Fruit fly (Drosophila melanogaster): ENCODE data around the gene CG43755.

Gene CG43755

DNA sequence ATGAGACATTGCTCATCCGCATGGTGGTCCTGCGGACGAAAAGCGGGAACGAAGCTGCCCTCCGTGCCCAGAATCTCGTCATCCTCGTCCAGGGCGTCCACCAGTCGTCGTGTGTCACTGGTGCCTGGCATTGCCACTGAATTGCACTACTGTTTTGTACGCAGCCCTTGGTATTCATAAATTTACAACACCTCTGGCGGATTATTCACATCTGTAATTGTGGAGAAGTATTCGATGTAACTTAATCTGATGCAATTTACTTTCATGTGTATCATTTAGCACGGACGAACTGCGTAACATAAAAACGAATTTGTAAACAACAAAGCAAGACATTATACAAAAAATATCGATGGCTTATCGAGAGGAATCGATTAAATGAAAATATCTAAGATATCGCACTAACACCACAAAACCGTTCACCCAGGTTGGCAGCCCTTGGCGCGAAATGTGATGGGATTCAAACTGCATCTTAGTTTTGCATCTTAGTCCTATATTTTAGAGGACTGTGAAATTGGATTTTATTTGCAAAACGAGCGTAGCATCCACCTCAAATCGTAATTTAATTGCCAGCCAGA, 28.1 kb upstream of the CG43755 start, which contains the start of gene Ent1:
Gene Ent1, minus strand, starts transcription at position 319 of the 575 bp plus-strand sequence.
- TF ChIP-seq CG13204 (GFP tag; optimal IDR thresholded peaks at IDR 0.05) (no peak), CG17806 (tag; optimal IDR thresholded peaks at IDR 0.05) (no peak), Snoo (tag; optimal IDR thresholded peaks at IDR 0.05) (no peak), CG8159 (tag; optimal IDR thresholded peaks at IDR 0.05) (no peak), rn (GFP tag; IDR thresholded peaks at IDR 0.05) (no peak), D1 (tag; optimal IDR thresholded peaks at IDR 0.05) (no peak)

- TF ChIP-seq rn (GFP tag; IDR thresholded peaks at IDR 0.05) (no peak), Snoo (tag; optimal IDR thresholded peaks at IDR 0.05) (no peak), CG32121 (GFP tag; IDR thresholded peaks at IDR 0.05) (no peak), gl (tag; optimal IDR thresholded peaks at IDR 0.05) (no peak), CG8301 (tag; optimal IDR thresholded peaks at IDR 0.05) (no peak), CG17806 (tag; optimal IDR thresholded peaks at IDR 0.05) (no peak), CG9948 (tag; optimal IDR thresholded peaks at IDR 0.05) (no peak), EcR (GFP tag; optimal IDR thresholded peaks at IDR 0.05) (no peak), CG34367 (tag; optimal IDR thresholded peaks at IDR 0.05) (no peak), Pif1A (GFP tag; optimal IDR thresholded peaks at IDR 0.05) (no peak), D1 (tag; optimal IDR thresholded peaks at IDR 0.05) (no peak), Pif1B (GFP tag; optimal IDR thresholded peaks at IDR 0.05) (no peak), fd96Ca (GFP tag; IDR thresholded peaks at IDR 0.05) (no peak), Ets98B (GFP tag; IDR thresholded peaks at IDR 0.05) (no peak), CG13204 (GFP tag; optimal IDR thresholded peaks at IDR 0.05) (no peak), CG8159 (tag; optimal IDR thresholded peaks at IDR 0.05) (no peak), CG10348 (GFP tag; IDR thresholded peaks at IDR 0.05) (no peak), CG15710 (tag; optimal IDR thresholded peaks at IDR 0.05) (no peak), CG4496 (GFP tag; IDR thresholded peaks at IDR 0.05) (no peak), CG12605 (GFP tag; IDR thresholded peaks at IDR 0.05) (no peak)
Measured at dm6 chr2L:356234-356633, 26.7 kb upstream of the CG43755 start.

DNA sequence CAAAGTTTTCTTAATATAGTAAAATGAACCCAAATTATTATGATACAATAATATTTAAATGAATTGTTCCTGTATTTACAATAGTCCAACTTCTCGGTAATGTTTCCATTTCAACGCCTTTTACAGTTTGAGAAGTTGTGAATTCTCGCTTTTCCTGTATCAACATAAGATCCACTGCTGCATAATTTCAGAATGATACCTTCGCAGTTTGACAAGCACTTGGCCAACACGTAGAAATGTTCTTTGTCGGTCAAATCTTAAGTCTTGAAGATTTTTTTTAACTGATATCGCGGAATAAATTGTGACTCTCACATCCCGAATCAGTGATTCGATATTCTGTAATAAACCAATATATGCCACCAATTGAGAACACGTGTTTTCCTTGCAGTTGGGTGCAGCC, 18.0 kb upstream of the CG43755 start:
- TF ChIP-seq rn (GFP tag; IDR thresholded peaks at IDR 0.05) (no peak), Pif1B (GFP tag; optimal IDR thresholded peaks at IDR 0.05) (no peak), CG13204 (GFP tag; optimal IDR thresholded peaks at IDR 0.05) (no peak), CG4496 (GFP tag; IDR thresholded peaks at IDR 0.05) (no peak), Pif1A (GFP tag; optimal IDR thresholded peaks at IDR 0.05) (no peak), CG17806 (tag; optimal IDR thresholded peaks at IDR 0.05) (no peak), CG8301 (tag; optimal IDR thresholded peaks at IDR 0.05) (no peak), CG34367 (tag; optimal IDR thresholded peaks at IDR 0.05) (no peak), CG10348 (GFP tag; IDR thresholded peaks at IDR 0.05) (no peak), EcR (GFP tag; optimal IDR thresholded peaks at IDR 0.05) (no peak), CG15710 (tag; optimal IDR thresholded peaks at IDR 0.05) (no peak), fd96Ca (GFP tag; IDR thresholded peaks at IDR 0.05) (no peak), Ets98B (GFP tag; IDR thresholded peaks at IDR 0.05) (no peak), CG12605 (GFP tag; IDR thresholded peaks at IDR 0.05) (no peak), CG32121 (GFP tag; IDR thresholded peaks at IDR 0.05) (no peak), gl (tag; optimal IDR thresholded peaks at IDR 0.05) (no peak), CG9948 (tag; optimal IDR thresholded peaks at IDR 0.05) (no peak), CG14655 (GFP tag; optimal IDR thresholded peaks at IDR 0.05) (no peak), CG8159 (tag; optimal IDR thresholded peaks at IDR 0.05) (no peak)

DNA sequence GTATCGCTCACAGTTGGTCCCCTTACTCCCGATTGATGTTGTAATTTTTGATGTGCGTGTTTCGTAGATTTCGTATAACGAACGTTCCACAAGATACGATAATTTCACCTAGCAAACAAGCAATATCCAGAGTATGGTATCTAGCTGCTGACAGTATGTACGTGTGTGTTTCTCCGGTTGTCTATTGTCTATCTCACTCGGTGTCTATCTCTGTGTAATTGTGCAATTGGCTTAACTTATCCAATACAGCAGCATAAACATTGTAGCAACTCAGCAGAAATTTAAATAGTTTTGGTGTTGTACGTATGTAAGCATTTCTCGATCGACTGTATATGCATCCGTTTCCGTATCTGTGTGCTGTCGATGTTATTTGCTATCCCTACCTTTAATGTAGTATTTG, 17.2 kb upstream of the CG43755 start:
- no peak for TF ChIP-seq Pif1A (GFP tag; optimal IDR thresholded peaks at IDR 0.05)
- no peak for TF ChIP-seq Pif1B (GFP tag; optimal IDR thresholded peaks at IDR 0.05)
- TF ChIP-seq fd96Ca (GFP tag; IDR thresholded peaks at IDR 0.05), result no peak

DNA sequence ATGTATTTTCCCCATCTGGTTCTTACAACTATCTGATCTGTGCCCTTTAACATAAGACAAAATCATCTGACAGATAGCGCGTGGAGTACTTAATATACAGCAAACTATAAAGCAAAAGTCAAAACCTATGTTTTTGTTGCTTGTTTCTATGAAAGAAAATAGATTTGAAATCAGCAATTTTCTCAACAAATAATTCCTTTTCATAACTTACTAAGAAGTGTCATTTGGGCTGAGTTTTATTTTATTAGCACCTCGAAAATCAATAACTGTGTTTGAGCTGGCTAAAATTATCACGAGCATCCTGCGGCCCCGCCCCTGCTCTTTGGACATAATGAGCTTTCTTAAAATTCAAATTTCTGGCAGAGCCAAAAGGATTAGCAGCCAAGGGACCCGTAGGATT, 2.7 kb upstream of the CG43755 start, which contains the start of gene CG31921:
Gene CG31921, minus strand, starts transcription at position 101 of the 400 bp plus-strand sequence.
- TF ChIP-seq Pif1B (GFP tag; optimal IDR thresholded peaks at IDR 0.05) (no peak), rn (GFP tag; IDR thresholded peaks at IDR 0.05) (no peak), CG17806 (tag; optimal IDR thresholded peaks at IDR 0.05) (no peak), fd96Ca (GFP tag; IDR thresholded peaks at IDR 0.05) (no peak), Pif1A (GFP tag; optimal IDR thresholded peaks at IDR 0.05) (no peak), CG8301 (tag; optimal IDR thresholded peaks at IDR 0.05) (no peak)

DNA sequence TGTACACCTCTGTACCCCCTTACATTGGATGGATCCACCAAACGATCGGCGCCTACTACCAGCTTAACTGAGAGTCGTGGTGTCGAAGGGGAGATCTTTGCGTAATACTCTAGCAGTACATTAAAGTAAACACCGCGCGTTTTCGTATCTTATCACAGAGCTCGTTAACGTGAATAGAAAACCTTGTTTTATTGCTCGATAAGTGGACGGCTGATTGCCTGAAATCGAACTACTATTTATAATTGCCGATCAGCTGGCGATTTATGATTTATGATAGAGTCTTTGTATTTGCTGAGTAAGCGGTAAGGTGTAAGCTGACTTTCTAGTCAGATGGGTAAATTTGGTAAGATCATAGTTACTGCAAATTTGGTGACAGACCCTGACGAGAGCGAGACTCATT, 6.6 kb downstream of the CG43755 start:
- TF ChIP-seq CG32121 (GFP tag; IDR thresholded peaks at IDR 0.05) (no peak), CG15710 (tag; optimal IDR thresholded peaks at IDR 0.05) (no peak), Pif1A (GFP tag; optimal IDR thresholded peaks at IDR 0.05) (no peak), fd96Ca (GFP tag; IDR thresholded peaks at IDR 0.05) (no peak), Pif1B (GFP tag; optimal IDR thresholded peaks at IDR 0.05) (no peak), Snoo (tag; optimal IDR thresholded peaks at IDR 0.05) (no peak), CG12605 (GFP tag; IDR thresholded peaks at IDR 0.05) (no peak), CG9948 (tag; optimal IDR thresholded peaks at IDR 0.05) (no peak), D1 (tag; optimal IDR thresholded peaks at IDR 0.05) (no peak)

- no peak for TF ChIP-seq D1 (tag; optimal IDR thresholded peaks at IDR 0.05)
- TF ChIP-seq CG12605 (GFP tag; IDR thresholded peaks at IDR 0.05), result no peak
- TF ChIP-seq Ets98B (GFP tag; IDR thresholded peaks at IDR 0.05), result no peak
- no peak for TF ChIP-seq Pif1A (GFP tag; optimal IDR thresholded peaks at IDR 0.05)
- no peak for TF ChIP-seq CG13204 (GFP tag; optimal IDR thresholded peaks at IDR 0.05)
- TF ChIP-seq CG32121 (GFP tag; IDR thresholded peaks at IDR 0.05), result no peak
- no peak for TF ChIP-seq CG17806 (tag; optimal IDR thresholded peaks at IDR 0.05)
- TF ChIP-seq gl (tag; optimal IDR thresholded peaks at IDR 0.05), result no peak
- no peak for TF ChIP-seq CG14655 (GFP tag; optimal IDR thresholded peaks at IDR 0.05)
- TF ChIP-seq Pif1B (GFP tag; optimal IDR thresholded peaks at IDR 0.05), result no peak
- TF ChIP-seq CG9948 (tag; optimal IDR thresholded peaks at IDR 0.05), result no peak
- no peak for TF ChIP-seq CG4496 (GFP tag; IDR thresholded peaks at IDR 0.05)
- TF ChIP-seq rn (GFP tag; IDR thresholded peaks at IDR 0.05), result no peak
- no peak for TF ChIP-seq CG10348 (GFP tag; IDR thresholded peaks at IDR 0.05)
Measured at dm6 chr2L:321793-322192, 7.8 kb downstream of the CG43755 start, which contains the start of gene CG33127. CG33127 (plus strand) TSS chr2L:322101.
